Fruit fly (Drosophila melanogaster): ENCODE results near the gene Cpr65Ax1.

DNA sequence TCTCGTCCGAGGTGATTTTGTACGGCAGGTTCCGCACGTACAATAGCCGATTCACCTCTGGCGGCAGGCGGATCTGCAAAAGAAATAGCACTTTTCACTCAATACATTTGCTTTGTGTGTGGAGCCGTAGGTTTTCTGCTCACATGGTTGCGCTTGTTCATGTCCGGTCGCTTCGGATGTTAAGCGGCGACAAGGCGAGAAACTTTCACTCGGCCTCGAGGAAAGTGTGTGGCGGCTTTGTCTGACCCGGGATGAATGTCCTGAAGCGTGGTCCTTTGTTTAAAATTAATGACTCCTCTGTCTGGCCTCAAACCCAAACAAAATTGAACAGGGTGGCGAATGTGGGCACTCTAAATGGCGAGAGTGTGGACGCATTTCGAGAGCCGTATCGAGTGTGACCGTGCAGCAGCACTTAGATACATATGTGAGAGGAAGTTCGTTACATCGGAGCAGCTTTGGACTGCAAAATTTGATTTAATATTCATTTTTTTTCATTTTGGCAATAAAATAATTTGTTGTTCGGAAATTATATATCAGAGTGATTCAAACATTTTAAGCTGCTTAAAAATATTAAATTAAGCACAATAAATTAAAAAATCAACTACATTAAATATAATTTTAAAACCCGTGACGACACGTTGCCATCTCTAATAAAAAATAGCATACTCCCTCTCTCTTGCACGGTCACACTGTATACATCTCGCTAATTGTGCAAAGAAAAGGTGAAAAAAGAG lies 45.2 kb upstream of the Cpr65Ax1 start, which contains the start of the genes Sf3b6 and Tnpo:
- TF ChIP-seq CG8765 (GFP tag; IDR thresholded peaks at IDR 0.05) (peak; percentile 76), grn (GFP tag; optimal IDR thresholded peaks at IDR 0.05) (no peak), sna (GFP tag; IDR thresholded peaks at IDR 0.05; ENCODE audit: partially characterized antibody) (peak; percentile 61; the same call in 1 of the 2 replicates), bigmax (GFP tag; optimal IDR thresholded peaks at IDR 0.05) (no peak), maf-S (GFP tag; optimal IDR thresholded peaks at IDR 0.05) (peak; percentile 46), al (GFP tag; IDR thresholded peaks at IDR 0.05) (peak; percentile 84)
